Worm (Caenorhabditis elegans): Measurements from ENCODE around the gene col-102.

The col-102 gene

DNA sequence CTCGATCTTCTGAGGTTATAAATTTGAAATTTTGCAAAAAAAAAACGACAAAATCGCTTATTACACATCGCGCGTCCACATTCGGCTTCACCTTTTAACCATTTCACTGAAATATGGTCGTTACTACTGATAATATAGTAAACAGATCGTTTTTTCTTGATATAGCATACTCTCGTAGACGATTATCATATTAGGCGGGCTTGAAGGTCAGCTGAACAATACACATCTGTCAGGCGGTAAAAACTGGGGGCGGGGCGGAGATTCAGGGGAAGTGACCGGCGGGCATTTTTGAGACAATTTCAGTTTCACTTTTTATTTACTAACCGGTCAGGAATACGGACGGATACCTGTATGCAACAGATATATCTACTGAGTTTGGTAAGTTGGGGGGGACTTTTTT lies 11.0 kb downstream of the col-102 start, which contains the start of gene C18H7.1:
Gene C18H7.1, plus strand, starts transcription at position 301 of the 400 bp plus-strand sequence.
- TF ChIP-seq ceh-43 (GFP tag; optimal IDR thresholded peaks at IDR 0.05) = no peak
- TF ChIP-seq snpc-4 (tag; optimal IDR thresholded peaks at IDR 0.05) = no peak
- no peak for TF ChIP-seq mls-2 (tag; optimal IDR thresholded peaks at IDR 0.05)
- TF ChIP-seq elt-1 (tag; optimal IDR thresholded peaks at IDR 0.05; ENCODE audit: borderline replicate concordance, insufficient read depth) = no peak
- no peak for TF ChIP-seq bed-3 (GFP tag; optimal IDR thresholded peaks at IDR 0.05)
- no peak for TF ChIP-seq ceh-83 (GFP tag; optimal IDR thresholded peaks at IDR 0.05)
- TF ChIP-seq nhr-237 (tag; optimal IDR thresholded peaks at IDR 0.05) = no peak
- no peak for TF ChIP-seq elt-3 (tag; optimal IDR thresholded peaks at IDR 0.05)
- TF ChIP-seq lsy-2 (tag; optimal IDR thresholded peaks at IDR 0.05) = no peak
- TF ChIP-seq mab-5 (tag; optimal IDR thresholded peaks at IDR 0.05) = no peak
- no peak for TF ChIP-seq unc-39 (tag; optimal IDR thresholded peaks at IDR 0.05)

DNA sequence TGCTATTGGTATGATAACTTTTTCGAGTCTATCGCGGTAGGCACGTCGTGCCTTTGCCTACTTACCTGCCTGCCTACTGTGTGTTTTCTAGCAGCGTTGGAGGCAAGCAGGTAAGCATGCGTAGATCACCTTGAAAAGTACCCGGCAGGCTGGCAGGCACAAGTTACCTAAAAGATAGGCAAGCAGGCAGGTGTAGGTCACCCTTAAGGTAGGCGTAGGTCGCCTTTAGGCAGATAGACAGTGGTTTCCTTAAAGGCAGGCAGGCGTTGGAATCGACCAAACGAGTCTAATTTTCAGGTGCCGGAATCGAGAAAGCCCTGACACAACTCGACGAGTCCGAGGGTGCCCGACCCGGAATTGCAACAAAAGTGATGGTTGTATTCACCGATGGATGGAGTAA lies 15.5 kb downstream of the col-102 start:
- TF ChIP-seq nhr-237 (tag; optimal IDR thresholded peaks at IDR 0.05) (no peak), nhr-12 (tag; optimal IDR thresholded peaks at IDR 0.05) (no peak), elt-1 (tag; optimal IDR thresholded peaks at IDR 0.05; ENCODE audit: borderline replicate concordance, insufficient read depth) (no peak), cnd-1 (tag; optimal IDR thresholded peaks at IDR 0.05) (no peak), lsy-2 (tag; optimal IDR thresholded peaks at IDR 0.05) (no peak), ham-2 (GFP tag; optimal IDR thresholded peaks at IDR 0.05) (no peak), lin-13 (tag; optimal IDR thresholded peaks at IDR 0.05) (no peak), nhr-2 (tag; optimal IDR thresholded peaks at IDR 0.05) (no peak), hlh-1 (tag; optimal IDR thresholded peaks at IDR 0.05) (no peak)

DNA sequence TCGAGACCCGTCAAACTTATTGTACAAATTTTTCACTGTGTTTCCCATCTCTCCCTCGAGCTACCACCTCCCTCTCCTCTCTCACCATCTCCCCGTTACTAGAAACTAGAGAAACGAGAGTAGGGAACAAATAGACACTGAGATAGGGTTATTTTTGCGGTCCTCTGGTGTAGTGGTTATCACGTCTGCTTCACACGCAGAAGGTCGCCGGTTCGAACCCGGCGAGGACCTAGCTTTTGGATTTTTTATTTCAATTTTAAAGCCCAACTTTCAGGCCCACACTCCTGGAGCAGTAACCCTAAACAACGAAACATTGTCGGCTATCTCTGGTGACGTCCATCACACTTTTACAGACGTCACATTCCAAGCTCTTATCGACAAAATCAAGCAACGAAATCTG lies 16.1 kb downstream of the col-102 start:
- TF ChIP-seq drap-1 (GFP tag; optimal IDR thresholded peaks at IDR 0.05) = peak; percentile 82
- peak; percentile 21 for TF ChIP-seq ztf-11 (tag; optimal IDR thresholded peaks at IDR 0.05)
- TF ChIP-seq unc-120 (tag; optimal IDR thresholded peaks at IDR 0.05; ENCODE audit: poor library complexity, severe bottlenecking) = peak; percentile 76
- peak; percentile 20 for TF ChIP-seq nhr-28 (tag; optimal IDR thresholded peaks at IDR 0.05)
- TF ChIP-seq blmp-1 (tag; optimal IDR thresholded peaks at IDR 0.05) = no peak
- peak; percentile 74 for TF ChIP-seq ceh-43 (GFP tag; optimal IDR thresholded peaks at IDR 0.05)
- no peak for TF ChIP-seq hlh-1 (tag; optimal IDR thresholded peaks at IDR 0.05)
- peak; percentile 28 for TF ChIP-seq ces-1 (GFP tag; optimal IDR thresholded peaks at IDR 0.05)
- no peak for TF ChIP-seq nhr-2 (tag; optimal IDR thresholded peaks at IDR 0.05)
- TF ChIP-seq mab-5 (tag; optimal IDR thresholded peaks at IDR 0.05) = no peak
- peak; percentile 29 for TF ChIP-seq mep-1 (tag; optimal IDR thresholded peaks at IDR 0.05)
- peak; percentile 91 for TF ChIP-seq sptf-1 (tag; optimal IDR thresholded peaks at IDR 0.05)
- peak; percentile 81 for TF ChIP-seq lin-32 (GFP tag; optimal IDR thresholded peaks at IDR 0.05)
- TF ChIP-seq M03D4.4 (tag; optimal IDR thresholded peaks at IDR 0.05) = peak; percentile 86
- TF ChIP-seq sem-2 (GFP tag; optimal IDR thresholded peaks at IDR 0.05) = peak; percentile 61
- peak; percentile 5 for TF ChIP-seq unc-62 (GFP tag; optimal IDR thresholded peaks at IDR 0.05)
- TF ChIP-seq elt-1 (tag; optimal IDR thresholded peaks at IDR 0.05; ENCODE audit: borderline replicate concordance, insufficient read depth) = no peak
- peak; percentile 69 for TF ChIP-seq bed-3 (GFP tag; optimal IDR thresholded peaks at IDR 0.05)
- no peak for TF ChIP-seq ceh-39 (tag; optimal IDR thresholded peaks at IDR 0.05)
- TF ChIP-seq snpc-4 (tag; optimal IDR thresholded peaks at IDR 0.05) = no peak
- no peak for TF ChIP-seq zip-8 (tag; optimal IDR thresholded peaks at IDR 0.05)
- TF ChIP-seq lin-13 (tag; optimal IDR thresholded peaks at IDR 0.05) = no peak
- TF ChIP-seq ceh-83 (GFP tag; optimal IDR thresholded peaks at IDR 0.05) = peak; percentile 85
- TF ChIP-seq ham-2 (GFP tag; optimal IDR thresholded peaks at IDR 0.05) = peak; percentile 68
- peak; percentile 76 for TF ChIP-seq cnd-1 (tag; optimal IDR thresholded peaks at IDR 0.05)
- no peak for TF ChIP-seq unc-39 (tag; optimal IDR thresholded peaks at IDR 0.05)
- no peak for TF ChIP-seq elt-3 (tag; optimal IDR thresholded peaks at IDR 0.05)
- no peak for TF ChIP-seq nhr-12 (tag; optimal IDR thresholded peaks at IDR 0.05)
- TF ChIP-seq nhr-237 (tag; optimal IDR thresholded peaks at IDR 0.05) = peak; percentile 8
- peak; percentile 70 for TF ChIP-seq flh-1 (GFP tag; optimal IDR thresholded peaks at IDR 0.05)
- peak; percentile 72 for TF ChIP-seq tbx-8 (GFP tag; optimal IDR thresholded peaks at IDR 0.05)
- TF ChIP-seq nhr-76 (tag; optimal IDR thresholded peaks at IDR 0.05) = no peak
- peak; percentile 26 for TF ChIP-seq pha-4 (tag; optimal IDR thresholded peaks at IDR 0.05)
- TF ChIP-seq mls-2 (tag; optimal IDR thresholded peaks at IDR 0.05) = peak; percentile 78
- peak; percentile 2 for TF ChIP-seq lsy-2 (tag; optimal IDR thresholded peaks at IDR 0.05)

- TF ChIP-seq lin-13 (tag; optimal IDR thresholded peaks at IDR 0.05) (no peak), lin-32 (GFP tag; optimal IDR thresholded peaks at IDR 0.05) (no peak), mep-1 (tag; optimal IDR thresholded peaks at IDR 0.05) (no peak), mls-2 (tag; optimal IDR thresholded peaks at IDR 0.05) (no peak), blmp-1 (tag; optimal IDR thresholded peaks at IDR 0.05) (no peak), elt-1 (tag; optimal IDR thresholded peaks at IDR 0.05; ENCODE audit: borderline replicate concordance, insufficient read depth) (no peak), ztf-11 (tag; optimal IDR thresholded peaks at IDR 0.05) (no peak), nhr-76 (tag; optimal IDR thresholded peaks at IDR 0.05) (no peak), M03D4.4 (tag; optimal IDR thresholded peaks at IDR 0.05) (no peak), flh-1 (GFP tag; optimal IDR thresholded peaks at IDR 0.05) (no peak), ham-2 (GFP tag; optimal IDR thresholded peaks at IDR 0.05) (no peak), pha-4 (tag; optimal IDR thresholded peaks at IDR 0.05) (no peak), sem-2 (GFP tag; optimal IDR thresholded peaks at IDR 0.05) (no peak), unc-39 (tag; optimal IDR thresholded peaks at IDR 0.05) (no peak), elt-3 (tag; optimal IDR thresholded peaks at IDR 0.05) (no peak), ces-1 (GFP tag; optimal IDR thresholded peaks at IDR 0.05) (no peak)
Observed at ce11 chrIV:622989-623388, 18.7 kb downstream of the col-102 start.

All from whole organism, mixed stage, embryonic.